Worm (Caenorhabditis elegans) whole organism, L3 larva: ENCODE results near the gene ZK816.3.

Experiments
- R02D3.7 ChIP-seq: fragments of 150-350 bp; optimal IDR thresholded peaks from 2 replicates; lab custom pipeline; 2014; ENCODE audit warnings: missing biosample characterization, missing genetic modification characterization
- ZK546.5 ChIP-seq: sonication (generic microtip); optimal IDR thresholded peaks from 2 replicates; lab custom pipeline; 2017; ENCODE audit warnings: missing biosample characterization, missing genetic modification characterization
- aly-2 ChIP-seq: fragments of 150-350 bp; optimal IDR thresholded peaks from 2 replicates; lab custom pipeline; 2014; ENCODE audit warnings: missing biosample characterization, missing genetic modification characterization
- ama-1 ChIP-seq: fragments of 150-350 bp; optimal IDR thresholded peaks from 2 replicates; lab custom pipeline; 2018
- ceh-16 ChIP-seq: sonication (generic microtip); optimal IDR thresholded peaks from 2 replicates; lab custom pipeline; 2017; ENCODE audit warnings: missing biosample characterization, missing genetic modification characterization
- ceh-28 ChIP-seq: fragments of 150-350 bp; optimal IDR thresholded peaks from 2 replicates; lab custom pipeline; 2014; ENCODE audit warnings: missing biosample characterization, missing genetic modification reagents, missing genetic modification characterization
- ceh-9 ChIP-seq: sonication (generic microtip); optimal IDR thresholded peaks from 2 replicates; lab custom pipeline; 2018; ENCODE audit warnings: missing biosample characterization, missing genetic modification characterization
- daf-12 ChIP-seq: fragments of 150-350 bp; optimal IDR thresholded peaks from 2 replicates; lab custom pipeline; 2014; ENCODE audit warnings: missing biosample characterization, missing genetic modification reagents, missing genetic modification characterization
- egl-27 ChIP-seq: sonication (generic microtip); optimal IDR thresholded peaks from 4 replicates; lab custom pipeline; 2017; ENCODE audit warnings: missing biosample characterization, missing genetic modification reagents, missing genetic modification characterization
- egl-5 ChIP-seq: fragments of 150-350 bp; optimal IDR thresholded peaks from 2 replicates; lab custom pipeline; 2017; ENCODE audit warnings: missing biosample characterization, missing genetic modification reagents, missing genetic modification characterization, inconsistent platforms
- elt-1 ChIP-seq: fragments of 150-350 bp; optimal IDR thresholded peaks from 2 replicates; lab custom pipeline; 2014; ENCODE audit warnings: missing biosample characterization, missing genetic modification characterization
- elt-2 ChIP-seq: sonication (generic microtip); optimal IDR thresholded peaks from 2 replicates; lab custom pipeline; 2016; ENCODE audit warnings: missing genetic modification reagents, mild to moderate bottlenecking, missing genetic modification characterization, missing compliant biosample characterization
- fkh-2 ChIP-seq: fragments of 150-350 bp; optimal IDR thresholded peaks from 2 replicates; lab custom pipeline; 2014; ENCODE audit warnings: missing biosample characterization, missing genetic modification reagents, missing genetic modification characterization
- fos-1 ChIP-seq: fragments of 150-350 bp; optimal IDR thresholded peaks from 2 replicates; lab custom pipeline; 2014; ENCODE audit warnings: missing biosample characterization, missing genetic modification characterization
- hmg-11 ChIP-seq: sonication (generic microtip); optimal IDR thresholded peaks from 2 replicates; lab custom pipeline; 2016; ENCODE audit warnings: missing genetic modification characterization, missing compliant biosample characterization
- jun-1 ChIP-seq: fragments of 150-350 bp; optimal IDR thresholded peaks from 2 replicates; lab custom pipeline; 2014; ENCODE audit warnings: missing biosample characterization, missing genetic modification reagents, missing genetic modification characterization
- lin-15B ChIP-seq: fragments of 150-350 bp; optimal IDR thresholded peaks from 2 replicates; lab custom pipeline; 2014; ENCODE audit warnings: missing biosample characterization, missing genetic modification characterization
- lin-39 ChIP-seq: fragments of 150-350 bp; optimal IDR thresholded peaks from 2 replicates; lab custom pipeline; 2018; ENCODE audit warnings: missing biosample characterization, missing genetic modification reagents, missing genetic modification characterization
- lsy-12 ChIP-seq: sonication (generic microtip); optimal IDR thresholded peaks from 2 replicates; lab custom pipeline; 2016; ENCODE audit warnings: mild to moderate bottlenecking, missing genetic modification characterization, missing compliant biosample characterization
- nfya-1 ChIP-seq: sonication (generic microtip); optimal IDR thresholded peaks from 2 replicates; lab custom pipeline; 2017; ENCODE audit warnings: missing genetic modification characterization, mild to moderate bottlenecking, missing compliant biosample characterization, antibody characterized with exemption, moderate library complexity; ENCODE audit not compliant: insufficient read depth
- nhr-11 ChIP-seq: fragments of 150-350 bp; optimal IDR thresholded peaks from 2 replicates; lab custom pipeline; 2014; ENCODE audit warnings: missing biosample characterization, missing genetic modification characterization
- nhr-12 ChIP-seq: fragments of 150-350 bp; optimal IDR thresholded peaks from 2 replicates; lab custom pipeline; 2014; ENCODE audit warnings: missing biosample characterization, missing genetic modification characterization
- nhr-23 ChIP-seq: fragments of 150-350 bp; optimal IDR thresholded peaks from 2 replicates; lab custom pipeline; 2014; ENCODE audit warnings: missing biosample characterization, missing genetic modification reagents, missing genetic modification characterization
- nhr-237 ChIP-seq: fragments of 150-350 bp; optimal IDR thresholded peaks from 2 replicates; lab custom pipeline; 2014; ENCODE audit warnings: missing biosample characterization, missing genetic modification characterization
- nhr-25 ChIP-seq: sonication (generic microtip); optimal IDR thresholded peaks from 2 replicates; lab custom pipeline; 2017; ENCODE audit warnings: missing biosample characterization, missing genetic modification characterization
- nhr-43 ChIP-seq: sonication (generic microtip); optimal IDR thresholded peaks from 2 replicates; lab custom pipeline; 2016; ENCODE audit warnings: mild to moderate bottlenecking, missing genetic modification characterization, missing compliant biosample characterization; ENCODE audit not compliant: poor library complexity, severe bottlenecking
- nhr-67 ChIP-seq: fragments of 150-350 bp; optimal IDR thresholded peaks from 2 replicates; lab custom pipeline; 2014; ENCODE audit warnings: missing biosample characterization, missing genetic modification characterization
- nhr-76 ChIP-seq: fragments of 150-350 bp; sonication (generic microtip); optimal IDR thresholded peaks from 5 replicates; lab custom pipeline; 2014; ENCODE audit warnings: missing biosample characterization, missing genetic modification characterization
- pha-4 ChIP-seq: fragments of 150-350 bp; optimal IDR thresholded peaks from 2 replicates; lab custom pipeline; 2014; ENCODE audit warnings: missing biosample characterization, missing genetic modification reagents, missing genetic modification characterization
- pqm-1 ChIP-seq: fragments of 150-350 bp; optimal IDR thresholded peaks from 2 replicates; lab custom pipeline; 2017; ENCODE audit warnings: missing biosample characterization, missing genetic modification characterization, inconsistent platforms
- sea-2 ChIP-seq: fragments of 150-350 bp; sonication (generic microtip); optimal IDR thresholded peaks from 4 replicates; lab custom pipeline; 2014; ENCODE audit warnings: missing biosample characterization, missing genetic modification reagents, missing genetic modification characterization
- tbx-2 ChIP-seq: sonication (generic microtip); optimal IDR thresholded peaks from 2 replicates; lab custom pipeline; 2016; ENCODE audit warnings: mild to moderate bottlenecking, missing genetic modification characterization, missing compliant biosample characterization
- unc-62 ChIP-seq: fragments of 150-350 bp; sonication (generic microtip); optimal IDR thresholded peaks from 4 replicates; lab custom pipeline; 2014; ENCODE audit warnings: missing biosample characterization, missing genetic modification reagents, missing genetic modification characterization
- ztf-11 ChIP-seq: fragments of 150-350 bp; optimal IDR thresholded peaks from 2 replicates; lab custom pipeline; 2014; ENCODE audit warnings: missing biosample characterization, missing genetic modification characterization
- ztf-4 ChIP-seq: fragments of 150-350 bp; optimal IDR thresholded peaks from 2 replicates; lab custom pipeline; 2014; ENCODE audit warnings: missing biosample characterization, missing genetic modification characterization

ZK816.3 gene

ce11 chrX:3374642-3375041 is 26.5 kb downstream of the ZK816.3 start, which contains the start of gene clc-3:
clc-3 (minus strand) TSS chrX:3374742.
- no peak for TF ChIP-seq nhr-67 (tag; lab: Kevin White, UChicago)

ce11 chrX:3375320-3375719 is 27.1 kb downstream of the ZK816.3 start:
- TF ChIP-seq aly-2 (tag; lab: Kevin White, UChicago) (no peak), ZK546.5 (tag; lab: Kevin White, UChicago) (no peak), pha-4 (tag; lab: Kevin White, UChicago) (no peak), egl-27 (no peak), lin-39 (tag; lab: Kevin White, UChicago) (no peak), nhr-12 (no peak), ceh-9 (tag; lab: Kevin White, UChicago) (no peak)
- TF ChIP-seq, all 47 proteins: peak for 0

- TF ChIP-seq nhr-25 (tag; lab: Kevin White, UChicago) (peak; percentile 11), fos-1 (tag; lab: Kevin White, UChicago) (no peak), nfya-1 (tag; lab: Kevin White, UChicago) (peak; percentile 22), nhr-43 (peak; percentile 18), elt-2 (tag; lab: Kevin White, UChicago) (peak; percentile 9), hmg-11 (peak; percentile 59), lin-39 (tag; lab: Kevin White, UChicago) (peak; percentile 23), lin-15B (peak; percentile 1), jun-1 (tag; lab: Kevin White, UChicago) (no peak), egl-5 (tag; lab: Kevin White, UChicago) (no peak), pha-4 (tag; lab: Kevin White, UChicago) (peak; percentile 19), nhr-23 (tag; lab: Kevin White, UChicago) (peak; percentile 11), aly-2 (tag; lab: Kevin White, UChicago) (no peak)
Observed at ce11 chrX:3379114-3379513, 30.9 kb downstream of the ZK816.3 start, which contains the start of gene sorf-1. sorf-1 (minus strand) TSS chrX:3379248.

ce11 chrX:3380167-3380566 is 32.0 kb downstream of the ZK816.3 start, which contains the start of gene ZK563.7:
ZK563.7 (plus strand) TSS chrX:3380467.
- TF ChIP-seq ZK546.5 (tag; lab: Kevin White, UChicago) (no peak), R02D3.7 (tag; lab: Kevin White, UChicago) (no peak), sea-2 (no peak), lsy-12 (no peak), ztf-4 (tag; lab: Kevin White, UChicago) (no peak), elt-2 (tag; lab: Kevin White, UChicago) (no peak), ceh-28 (tag; lab: Kevin White, UChicago) (no peak), ama-1 (lab: Kevin White, UChicago) (no peak)

ce11 chrX:3385362-3385761 is 37.2 kb downstream of the ZK816.3 start, which contains the start of gene acp-1:
acp-1 (minus strand) TSS chrX:3385462.
- TF ChIP-seq nhr-237 (tag; lab: Kevin White, UChicago): no peak
- TF ChIP-seq nhr-11 (tag; lab: Kevin White, UChicago): no peak
- TF ChIP-seq ceh-28 (tag; lab: Kevin White, UChicago): no peak
- TF ChIP-seq pqm-1: no peak
- TF ChIP-seq ceh-16: no peak
- TF ChIP-seq egl-5 (tag; lab: Kevin White, UChicago): no peak
- no peak for TF ChIP-seq ama-1 (lab: Kevin White, UChicago)

ce11 chrX:3393562-3393961 is 45.4 kb downstream of the ZK816.3 start, which contains the start of gene slcf-2:
slcf-2 (plus strand) TSS chrX:3393862.
- TF ChIP-seq pha-4 (tag; lab: Kevin White, UChicago) (no peak), fkh-2 (tag; lab: Kevin White, UChicago) (no peak), ztf-11 (tag; lab: Kevin White, UChicago) (no peak), nhr-12 (no peak), unc-62 (GFP tag; lab: Kevin White, UChicago) (no peak), nhr-237 (tag; lab: Kevin White, UChicago) (no peak), elt-1 (tag; lab: Kevin White, UChicago) (no peak), nhr-76 (tag; lab: Kevin White, UChicago) (no peak), fos-1 (tag; lab: Kevin White, UChicago) (no peak), ZK546.5 (tag; lab: Kevin White, UChicago) (no peak), tbx-2 (tag; lab: Kevin White, UChicago) (no peak), pqm-1 (no peak), lsy-12 (no peak), daf-12 (no peak)
